Fruit fly (Drosophila melanogaster) whole organism, adult: ENCODE results near the gene Ank2.

Source experiments
- CG11617 ChIP-seq: fragments of 200-800 bp; sonication (Bioruptor generic); optimal IDR thresholded peaks from 2 replicates; lab custom pipeline; 2017; ENCODE audit warnings: mild to moderate bottlenecking, missing biosample characterization, missing genetic modification reagents, missing genetic modification characterization
- CG12768 ChIP-seq: fragments of 200-800 bp; sonication (Bioruptor generic); optimal IDR thresholded peaks from 2 replicates; lab custom pipeline; 2017; ENCODE audit warnings: missing biosample characterization, missing genetic modification characterization, mild to moderate bottlenecking, moderate library complexity, missing genetic modification reagents
- CG14711 ChIP-seq: fragments of 200-800 bp; sonication (Bioruptor generic); optimal IDR thresholded peaks from 2 replicates; lab custom pipeline; 2018; ENCODE audit warnings: missing biosample characterization, mild to moderate bottlenecking, missing genetic modification characterization, moderate library complexity
- CG1620 ChIP-seq: fragments of 200-800 bp; sonication (Bioruptor generic); optimal IDR thresholded peaks from 2 replicates; lab custom pipeline; 2016; ENCODE audit warnings: missing biosample characterization, missing genetic modification characterization
- CG33017 ChIP-seq: fragments of 200-800 bp; sonication (Bioruptor generic); optimal IDR thresholded peaks from 2 replicates; lab custom pipeline; 2018; ENCODE audit warnings: missing biosample characterization, mild to moderate bottlenecking, missing genetic modification characterization, moderate library complexity
- CG5204 ChIP-seq: fragments of 200-800 bp; sonication (Bioruptor generic); optimal IDR thresholded peaks from 2 replicates; lab custom pipeline; 2016; ENCODE audit warnings: missing biosample characterization, missing genetic modification characterization
- CG7045 ChIP-seq: fragments of 200-800 bp; sonication (Bioruptor generic); optimal IDR thresholded peaks from 2 replicates; lab custom pipeline; 2017; ENCODE audit warnings: missing biosample characterization, mild to moderate bottlenecking, missing genetic modification characterization
- CG7101 ChIP-seq: fragments of 200-800 bp; sonication (Bioruptor generic); optimal IDR thresholded peaks from 2 replicates; lab custom pipeline; 2018; ENCODE audit warnings: missing biosample characterization, mild to moderate bottlenecking, missing genetic modification characterization, moderate library complexity
- Clk ChIP-seq: fragments of 200-800 bp; sonication (Bioruptor generic); optimal IDR thresholded peaks from 2 replicates; lab custom pipeline; 2017; ENCODE audit warnings: missing biosample characterization, missing genetic modification characterization
- Crg-1 ChIP-seq: fragments of 200-800 bp; sonication (Bioruptor generic); optimal IDR thresholded peaks from 2 replicates; lab custom pipeline; 2016; ENCODE audit warnings: missing biosample characterization, missing genetic modification characterization
- Hr96 ChIP-seq: fragments of 200-800 bp; sonication (Bioruptor generic); optimal IDR thresholded peaks from 2 replicates; lab custom pipeline; 2016; ENCODE audit warnings: missing biosample characterization, missing genetic modification characterization
- Mnt ChIP-seq: fragments of 200-800 bp; sonication (Bioruptor generic); optimal IDR thresholded peaks from 2 replicates; lab custom pipeline; 2016; ENCODE audit warnings: missing biosample characterization, mild to moderate bottlenecking, missing genetic modification characterization
- bab1 ChIP-seq: fragments of 200-800 bp; sonication (Bioruptor generic); optimal IDR thresholded peaks from 3 replicates; lab custom pipeline; 2019; ENCODE audit warnings: missing biosample characterization, mild to moderate bottlenecking, missing genetic modification characterization, moderate library complexity
- cic ChIP-seq: fragments of 200-800 bp; sonication (Bioruptor generic); optimal IDR thresholded peaks from 2 replicates; lab custom pipeline; 2017; ENCODE audit warnings: missing biosample characterization, mild to moderate bottlenecking, missing genetic modification characterization, moderate library complexity
- cnc ChIP-seq, 2 experiments: fragments of >200 bp; optimal IDR thresholded peaks; 2 replicates each; lab custom pipeline; 2017
- kay ChIP-seq: fragments of 200-800 bp; sonication (Bioruptor generic); peaks from one replicate; lab custom pipeline; 2016; ENCODE audit warnings: missing biosample characterization, missing genetic modification characterization, borderline replicate concordance
- ovo ChIP-seq: fragments of 200-800 bp; sonication (Bioruptor generic); optimal IDR thresholded peaks from 2 replicates; lab custom pipeline; 2016; ENCODE audit warnings: missing biosample characterization, missing genetic modification characterization
- pad ChIP-seq: fragments of 200-800 bp; sonication (Bioruptor generic); optimal IDR thresholded peaks from 3 replicates; lab custom pipeline; 2017; ENCODE audit warnings: missing biosample characterization, missing genetic modification characterization, mild to moderate bottlenecking, moderate library complexity, missing genetic modification reagents
- tj ChIP-seq: fragments of 200-800 bp; sonication (Bioruptor generic); optimal IDR thresholded peaks from 3 replicates; lab custom pipeline; 2017; ENCODE audit warnings: missing biosample characterization, mild to moderate bottlenecking, missing genetic modification characterization, moderate library complexity
- toe ChIP-seq: fragments of 200-800 bp; sonication (Bioruptor generic); optimal IDR thresholded peaks from 2 replicates; lab custom pipeline; 2016; ENCODE audit warnings: missing biosample characterization, missing genetic modification characterization

Ank2 gene

DNA sequence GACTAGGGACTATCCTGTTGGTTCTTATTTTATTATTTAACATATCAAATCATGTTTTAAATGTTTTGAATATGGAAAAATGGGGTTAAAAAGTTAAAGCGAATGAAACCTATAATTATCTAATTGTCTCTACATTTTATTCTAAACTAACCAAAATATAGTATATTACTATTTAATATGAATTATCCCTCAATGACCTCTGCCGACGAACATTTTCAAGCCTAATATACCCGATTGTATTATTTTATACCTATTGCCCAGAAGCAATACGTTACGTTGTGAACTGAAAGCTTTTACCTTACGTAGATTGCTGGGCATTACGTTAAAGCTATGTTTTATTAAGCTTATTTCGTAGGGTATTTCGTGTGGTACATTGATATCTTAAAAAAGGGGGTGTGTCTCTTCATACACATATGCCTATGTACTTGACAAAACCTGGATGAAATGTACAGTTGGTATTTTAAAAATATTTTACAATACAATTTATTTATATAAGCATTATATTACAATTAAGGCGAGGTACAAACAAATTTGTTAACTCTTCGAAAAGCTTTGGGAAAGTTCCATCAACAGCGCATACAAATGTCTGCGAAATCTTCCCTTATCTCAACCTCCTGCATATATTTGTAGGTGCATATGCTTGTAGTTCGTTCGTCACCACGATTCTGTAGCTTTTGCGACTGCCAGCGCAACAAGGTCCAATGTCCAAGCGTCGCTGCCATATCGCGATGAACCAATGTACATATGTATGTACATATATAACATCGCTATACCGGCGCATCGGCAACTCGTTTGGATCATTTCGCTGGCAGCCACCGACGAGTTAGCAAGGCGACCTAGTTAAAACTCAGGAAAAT lies 594 bp upstream of the Ank2 start, which contains the start of gene Mcad:
Gene Mcad (plus strand): TSS at position 790 of the 857 bp plus-strand sequence.
- peak; percentile 79 for TF ChIP-seq tj (GFP tag; lab: Kevin White, UChicago)
- TF ChIP-seq CG1620, result peak; percentile 56
- TF ChIP-seq bab1 (GFP tag; lab: Kevin White, UChicago), result peak; percentile 95
- TF ChIP-seq CG7045, result peak; percentile 88
- TF ChIP-seq CG5204 (GFP tag; lab: Kevin White, UChicago), result peak; percentile 65
- TF ChIP-seq pad, result peak; percentile 75
- TF ChIP-seq CG11617 (GFP tag; lab: Kevin White, UChicago), result peak; percentile 91
- peak; percentile 97 for TF ChIP-seq kay
- peak; percentile 80 for TF ChIP-seq toe (GFP tag; lab: Kevin White, UChicago)
- TF ChIP-seq ovo (GFP tag; lab: Kevin White, UChicago), result peak; percentile 28
- TF ChIP-seq Clk (GFP tag; lab: Kevin White, UChicago), result peak; percentile 74
- peak; percentile 45 for TF ChIP-seq Hr96 (GFP tag; lab: Kevin White, UChicago)
- peak; percentile 94 for TF ChIP-seq CG33017 (tag; lab: Kevin White, UChicago)
- peak; percentile 83 for TF ChIP-seq cic (GFP tag; lab: Kevin White, UChicago)
- TF ChIP-seq CG12768, result peak; percentile 96
- peak; percentile 44 for TF ChIP-seq Crg-1
- no peak for TF ChIP-seq cnc (optimal IDR thresholded peaks at IDR 0.05; lab: Kevin White, UChicago)
- peak; percentile 76 for TF ChIP-seq Mnt (GFP tag; lab: Kevin White, UChicago)
- TF ChIP-seq CG14711 (tag; lab: Kevin White, UChicago), result peak; percentile 83
- TF ChIP-seq CG7101 (tag; lab: Kevin White, UChicago), result peak; percentile 93

DNA sequence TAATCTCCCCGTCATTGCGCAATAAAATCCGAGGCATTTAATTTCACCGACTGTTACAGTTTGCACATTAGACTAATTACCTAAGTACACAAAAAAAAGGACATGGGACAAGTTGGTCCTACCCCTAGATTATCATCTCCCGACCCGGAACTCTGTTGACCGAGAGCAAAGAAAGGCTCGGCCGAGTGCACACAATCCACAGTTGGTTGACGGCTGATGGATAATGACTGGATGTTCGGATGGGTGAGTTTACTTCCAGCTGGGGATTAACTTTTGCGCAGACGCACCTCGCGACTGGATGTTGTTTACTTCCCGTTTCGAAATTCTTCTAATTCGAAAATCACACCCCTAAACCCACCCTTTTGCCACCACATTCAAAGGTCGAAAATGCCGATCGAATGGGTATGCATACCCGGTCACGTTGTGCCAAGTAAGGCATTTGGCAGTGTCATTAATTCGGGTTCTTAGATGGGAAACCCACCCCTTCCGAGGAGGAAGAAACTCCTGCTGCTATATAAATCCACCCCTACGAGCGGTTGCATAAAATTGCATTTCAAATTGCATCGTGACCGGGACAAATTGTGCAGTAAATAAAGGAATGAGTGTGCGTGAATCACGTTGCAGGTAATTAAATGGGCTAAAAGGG lies 3.8 kb downstream of the Ank2 start:
- no peak for TF ChIP-seq CG5204 (GFP tag; lab: Kevin White, UChicago)
- TF ChIP-seq cnc (optimal IDR thresholded peaks at IDR 0.05; lab: Kevin White, UChicago), result no peak
- TF ChIP-seq CG11617 (GFP tag; lab: Kevin White, UChicago), result no peak
- TF ChIP-seq CG33017 (tag; lab: Kevin White, UChicago), result no peak
- no peak for TF ChIP-seq tj (GFP tag; lab: Kevin White, UChicago)
- TF ChIP-seq Mnt (GFP tag; lab: Kevin White, UChicago), result no peak

DNA sequence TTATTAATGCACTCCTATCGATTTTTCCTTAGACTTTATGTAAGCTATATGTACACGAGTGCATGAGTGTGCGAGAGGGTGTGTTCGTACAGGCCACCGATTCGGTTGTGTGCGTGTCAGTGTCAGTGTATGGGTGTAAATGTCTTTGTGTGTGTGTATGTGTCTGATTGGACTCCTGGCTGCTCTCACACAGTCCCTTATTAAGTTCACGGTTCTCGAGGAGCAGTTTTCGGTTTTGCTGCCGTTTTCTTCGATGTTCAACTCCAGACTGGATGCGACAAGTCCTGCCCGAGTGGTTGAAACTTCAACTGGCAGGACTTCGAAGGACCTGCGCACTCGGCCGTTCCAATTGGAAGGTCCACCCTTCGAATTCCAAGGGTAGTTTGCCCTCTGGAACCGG lies 4.8 kb downstream of the Ank2 start:
- TF ChIP-seq cic (GFP tag; lab: Kevin White, UChicago), result no peak
- TF ChIP-seq pad, result peak; percentile 12

DNA sequence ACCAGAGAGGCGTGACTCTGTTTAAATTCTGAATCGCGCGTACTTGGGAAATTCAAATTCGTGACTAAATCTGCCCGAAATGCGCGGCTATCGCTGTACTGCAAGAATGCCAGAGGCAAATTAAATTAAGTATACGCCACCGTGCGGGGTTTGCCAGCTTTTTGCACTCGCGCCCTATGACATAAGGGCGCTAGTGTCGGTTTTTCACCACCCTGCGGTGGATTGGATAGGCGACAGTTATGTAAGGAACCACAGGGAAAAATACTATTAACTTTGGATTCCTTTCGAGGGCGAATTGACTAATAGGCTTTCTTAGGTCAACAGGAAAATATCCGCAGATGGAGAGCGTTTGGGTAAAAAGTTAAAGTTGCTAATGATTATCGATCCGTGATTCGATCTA lies 22.6 kb downstream of the Ank2 start, which contains the start of gene CG44195:
Gene CG44195 (minus strand): TSS at position 101 of the 400 bp plus-strand sequence.
- TF ChIP-seq toe (GFP tag; lab: Kevin White, UChicago), result no peak
- no peak for TF ChIP-seq cic (GFP tag; lab: Kevin White, UChicago)
- no peak for TF ChIP-seq Mnt (GFP tag; lab: Kevin White, UChicago)
- TF ChIP-seq CG12768, result no peak
- no peak for TF ChIP-seq CG33017 (tag; lab: Kevin White, UChicago)
- no peak for TF ChIP-seq CG11617 (GFP tag; lab: Kevin White, UChicago)
- no peak for TF ChIP-seq CG7101 (tag; lab: Kevin White, UChicago)
- TF ChIP-seq bab1 (GFP tag; lab: Kevin White, UChicago), result no peak
- TF ChIP-seq CG1620, result no peak
- no peak for TF ChIP-seq CG5204 (GFP tag; lab: Kevin White, UChicago)
- no peak for TF ChIP-seq Hr96 (GFP tag; lab: Kevin White, UChicago)
- no peak for TF ChIP-seq kay
- no peak for TF ChIP-seq cnc (optimal IDR thresholded peaks at IDR 0.05; lab: Kevin White, UChicago)
- no peak for TF ChIP-seq ovo (GFP tag; lab: Kevin White, UChicago)
- no peak for TF ChIP-seq Clk (GFP tag; lab: Kevin White, UChicago)
- no peak for TF ChIP-seq pad

dm6 chr3L:7654048-7654961 lies 63.9 kb downstream of the Ank2 start, which contains the start of gene CG7492:
Gene CG7492, minus strand, starts transcription at chr3L:7654752.
- no peak for TF ChIP-seq CG14711 (tag; lab: Kevin White, UChicago)
- peak; percentile 55 for TF ChIP-seq tj (GFP tag; lab: Kevin White, UChicago)

dm6 chr3L:7650968-7651367 lies 67.2 kb downstream of the Ank2 start, which contains the start of gene PGRP-SD:
Gene PGRP-SD, plus strand, starts transcription at chr3L:7651180.
- no peak for TF ChIP-seq CG7045
